Worm (Caenorhabditis elegans) whole organism, L1 larva: Measurements from ENCODE around the gene ndua-7.

ENCODE experiments used
- C04F5.9 ChIP-seq: sonication (generic microtip); optimal IDR thresholded peaks from 2 replicates; lab custom pipeline; 2016; ENCODE audit warnings: missing genetic modification characterization, missing compliant biosample characterization
- C16A3.4 ChIP-seq: fragments of 150-350 bp; optimal IDR thresholded peaks from 2 replicates; lab custom pipeline; 2014; ENCODE audit warnings: missing biosample characterization, missing genetic modification characterization
- C34B4.2 ChIP-seq: sonication (generic microtip); optimal IDR thresholded peaks from 2 replicates; lab custom pipeline; 2017; ENCODE audit warnings: mild to moderate bottlenecking, missing genetic modification characterization, missing compliant biosample characterization
- F16B12.6 ChIP-seq: fragments of 150-350 bp; optimal IDR thresholded peaks from 2 replicates; lab custom pipeline; 2014; ENCODE audit warnings: missing biosample characterization, missing genetic modification characterization
- Y116A8C.19 ChIP-seq: sonication (generic microtip); optimal IDR thresholded peaks from 2 replicates; lab custom pipeline; 2016; ENCODE audit warnings: missing compliant biosample characterization, missing genetic modification characterization, borderline replicate concordance
- aha-1 ChIP-seq: fragments of 150-350 bp; optimal IDR thresholded peaks from 2 replicates; lab custom pipeline; 2014; ENCODE audit warnings: missing biosample characterization, missing genetic modification characterization
- alr-1 ChIP-seq: fragments of 200-800 bp; sonication (Bioruptor generic); optimal IDR thresholded peaks from 2 replicates; lab custom pipeline; 2018; ENCODE audit warnings: borderline replicate concordance, mild to moderate bottlenecking, missing genetic modification characterization, missing compliant biosample characterization
- aly-2 ChIP-seq: fragments of 150-350 bp; optimal IDR thresholded peaks from 2 replicates; lab custom pipeline; 2014; ENCODE audit warnings: missing biosample characterization, missing genetic modification characterization
- blmp-1 ChIP-seq: fragments of 150-350 bp; optimal IDR thresholded peaks from 2 replicates; lab custom pipeline; 2014; ENCODE audit warnings: missing biosample characterization, missing genetic modification characterization
- ceh-88 ChIP-seq: fragments of 200-800 bp; sonication (Bioruptor generic); IDR thresholded peaks from 2 replicates; pipeline ENCODE4 v1.3.6; 2022; ENCODE audit warnings: missing genetic modification characterization, missing compliant biosample characterization
- ces-1 ChIP-seq: fragments of 150-350 bp; optimal IDR thresholded peaks from 2 replicates; lab custom pipeline; 2014; ENCODE audit warnings: missing biosample characterization, missing genetic modification reagents, missing genetic modification characterization
- dsc-1 ChIP-seq: sonication (generic microtip); optimal IDR thresholded peaks from 2 replicates; lab custom pipeline; 2016; ENCODE audit warnings: mild to moderate bottlenecking, missing genetic modification characterization, missing compliant biosample characterization
- efl-1 ChIP-seq, 4 experiments: fragments of 150-350 bp; optimal IDR thresholded peaks in 3 of 4; peaks in 1 of 4; 1 replicate in 1 of 4; 2 replicates in 3 of 4; lab custom pipeline; 2014; ENCODE audit warnings: missing biosample characterization in 2 of 4, missing genetic modification characterization in 2 of 4, missing genetic modification reagents in 2 of 4
- efl-3 ChIP-seq: fragments of 200-800 bp; sonication (Bioruptor generic); optimal IDR thresholded peaks from 2 replicates; lab custom pipeline; 2018; ENCODE audit warnings: mild to moderate bottlenecking, missing genetic modification characterization, missing compliant biosample characterization
- elt-2 ChIP-seq: sonication (generic microtip); optimal IDR thresholded peaks from 2 replicates; lab custom pipeline; 2016; ENCODE audit warnings: missing genetic modification characterization, mild to moderate bottlenecking, inconsistent platforms, missing compliant biosample characterization, missing genetic modification reagents
- ets-5 ChIP-seq: fragments of 200-800 bp; sonication (Bioruptor generic); IDR thresholded peaks from 2 replicates; pipeline ENCODE4 v1.3.6; 2022; ENCODE audit warnings: missing genetic modification characterization, missing compliant biosample characterization
- grh-1 ChIP-seq: fragments of 200-800 bp; sonication (Bioruptor generic); IDR thresholded peaks from 2 replicates; pipeline ENCODE4 v1.3.6; 2022; ENCODE audit warnings: missing genetic modification reagents, missing genetic modification characterization, missing compliant biosample characterization
- hlh-4 ChIP-seq: sonication (generic microtip); optimal IDR thresholded peaks from 2 replicates; lab custom pipeline; 2016; ENCODE audit warnings: mild to moderate bottlenecking, missing genetic modification characterization, missing compliant biosample characterization
- isw-1 ChIP-seq: fragments of 200-800 bp; sonication (Bioruptor generic); IDR thresholded peaks from 2 replicates; pipeline ENCODE4 v1.3.6; 2022; ENCODE audit warnings: missing genetic modification characterization, missing compliant biosample characterization
- jun-1 ChIP-seq: fragments of 150-350 bp; optimal IDR thresholded peaks from 2 replicates; lab custom pipeline; 2014; ENCODE audit warnings: missing biosample characterization, missing genetic modification reagents, missing genetic modification characterization
- lin-13 ChIP-seq: fragments of 150-350 bp; optimal IDR thresholded peaks from 2 replicates; lab custom pipeline; 2014; ENCODE audit warnings: missing biosample characterization, missing genetic modification reagents, missing genetic modification characterization
- lin-14 ChIP-seq: fragments of 200-800 bp; sonication (Bioruptor generic); optimal IDR thresholded peaks from 2 replicates; lab custom pipeline; 2018; ENCODE audit warnings: mild to moderate bottlenecking, missing genetic modification characterization, moderate library complexity, missing compliant biosample characterization
- lin-15B ChIP-seq: fragments of 150-350 bp; sonication (generic microtip); optimal IDR thresholded peaks from 3 replicates; lab custom pipeline; 2014; ENCODE audit warnings: missing biosample characterization, missing genetic modification characterization
- lin-35 ChIP-seq, 2 experiments: fragments of 150-350 bp; optimal IDR thresholded peaks; 2 replicates each; lab custom pipeline; 2014; ENCODE audit warnings: missing biosample characterization in 2 of 2, missing genetic modification characterization in 2 of 2, missing genetic modification reagents in 2 of 2
- lir-3 ChIP-seq: sonication (generic microtip); optimal IDR thresholded peaks from 2 replicates; lab custom pipeline; 2016; ENCODE audit warnings: mild to moderate bottlenecking, missing genetic modification characterization, moderate library complexity, missing compliant biosample characterization; ENCODE audit not compliant: poor library complexity
- lsy-2 ChIP-seq, 2 experiments: fragments of 150-350 bp; optimal IDR thresholded peaks; 2 replicates each; lab custom pipeline; 2014; ENCODE audit warnings: missing biosample characterization in 2 of 2, missing genetic modification characterization in 2 of 2
- mef-2 ChIP-seq: fragments of 150-350 bp; optimal IDR thresholded peaks from 2 replicates; lab custom pipeline; 2014; ENCODE audit warnings: missing biosample characterization, missing genetic modification characterization
- nhr-11 ChIP-seq: fragments of 150-350 bp; optimal IDR thresholded peaks from 2 replicates; lab custom pipeline; 2014; ENCODE audit warnings: missing biosample characterization, missing genetic modification characterization
- nhr-20 ChIP-seq: sonication (generic microtip); optimal IDR thresholded peaks from 2 replicates; lab custom pipeline; 2016; ENCODE audit warnings: mild to moderate bottlenecking, missing genetic modification characterization, missing compliant biosample characterization
- nhr-47 ChIP-seq: sonication (generic microtip); optimal IDR thresholded peaks from 2 replicates; lab custom pipeline; 2016; ENCODE audit warnings: mild to moderate bottlenecking, missing genetic modification characterization, moderate library complexity, missing compliant biosample characterization
- nhr-76 ChIP-seq: sonication (generic microtip); optimal IDR thresholded peaks from 2 replicates; lab custom pipeline; 2017; ENCODE audit warnings: missing biosample characterization, missing genetic modification characterization
- nhr-85 ChIP-seq: sonication (generic microtip); peaks from one replicate; lab custom pipeline; 2016; ENCODE audit warnings: missing genetic modification characterization, inconsistent platforms, missing compliant biosample characterization
- nhr-90 ChIP-seq: sonication (generic microtip); optimal IDR thresholded peaks from 2 replicates; lab custom pipeline; 2016; ENCODE audit warnings: mild to moderate bottlenecking, missing genetic modification characterization, missing compliant biosample characterization; ENCODE audit not compliant: poor library complexity
- snpc-4 ChIP-seq: fragments of 150-350 bp; optimal IDR thresholded peaks from 2 replicates; lab custom pipeline; 2014; ENCODE audit warnings: missing biosample characterization, missing genetic modification characterization
- sox-4 ChIP-seq: sonication (generic microtip); optimal IDR thresholded peaks from 2 replicates; lab custom pipeline; 2016; ENCODE audit warnings: missing genetic modification characterization, missing compliant biosample characterization
- swsn-7 ChIP-seq: sonication (generic microtip); optimal IDR thresholded peaks from 2 replicates; lab custom pipeline; 2016; ENCODE audit warnings: missing genetic modification characterization, missing compliant biosample characterization
- tbx-2 ChIP-seq: sonication (generic microtip); optimal IDR thresholded peaks from 2 replicates; lab custom pipeline; 2016; ENCODE audit warnings: missing genetic modification characterization, missing compliant biosample characterization
- unc-130 ChIP-seq: fragments of 150-350 bp; optimal IDR thresholded peaks from 2 replicates; lab custom pipeline; 2017; ENCODE audit warnings: missing biosample characterization, missing genetic modification characterization, inconsistent platforms
- unc-30 ChIP-seq: sonication (generic microtip); optimal IDR thresholded peaks from 2 replicates; lab custom pipeline; 2017; ENCODE audit warnings: missing biosample characterization, missing genetic modification characterization
- unc-62 ChIP-seq: fragments of 150-350 bp; optimal IDR thresholded peaks from 2 replicates; lab custom pipeline; 2014; ENCODE audit warnings: missing biosample characterization, missing genetic modification reagents, missing genetic modification characterization
- unc-86 ChIP-seq: sonication (generic microtip); optimal IDR thresholded peaks from 2 replicates; lab custom pipeline; 2016; ENCODE audit warnings: missing genetic modification characterization, missing compliant biosample characterization
- unc-98 ChIP-seq: fragments of 200-800 bp; sonication (Bioruptor generic); IDR thresholded peaks from 2 replicates; pipeline ENCODE4 v1.3.6; 2022; ENCODE audit warnings: missing genetic modification characterization, missing compliant biosample characterization
- ztf-11 ChIP-seq, 2 experiments: sonication (generic microtip); optimal IDR thresholded peaks; 2 replicates each; lab custom pipeline; 2016 to 2017; ENCODE audit warnings: missing genetic modification characterization in 2 of 2, missing biosample characterization in 1 of 2, missing compliant biosample characterization in 1 of 2

Gene ndua-7

ce11 chrII:13530657-13531056 is 36.3 kb upstream of the ndua-7 start:
- TF ChIP-seq unc-130 (tag; lab: Kevin White, UChicago) (no peak), unc-30 (tag; lab: Kevin White, UChicago) (no peak), ets-5 (GFP tag; lab: Robert Waterston, UW) (no peak), Y116A8C.19 (tag; lab: Kevin White, UChicago) (no peak), nhr-47 (tag; lab: Kevin White, UChicago) (no peak), jun-1 (no peak), nhr-90 (no peak)

- TF ChIP-seq alr-1 (tag; lab: Kevin White, UChicago): no peak
- no peak for TF ChIP-seq lir-3
- TF ChIP-seq efl-3: no peak
- no peak for TF ChIP-seq lsy-2 (tag; optimal IDR thresholded peaks at IDR 0.05; lab: Kevin White, UChicago)
- no peak for TF ChIP-seq lin-35 (GFP tag; optimal IDR thresholded peaks at IDR 0.05; lab: Kevin White, UChicago)
- no peak for TF ChIP-seq aha-1 (tag; lab: Kevin White, UChicago)
- TF ChIP-seq lin-14: no peak
- TF ChIP-seq C04F5.9 (tag; lab: Kevin White, UChicago): no peak
- no peak for TF ChIP-seq grh-1 (GFP tag; lab: Robert Waterston, UW)
- TF ChIP-seq aly-2 (tag; lab: Kevin White, UChicago): no peak
- TF ChIP-seq tbx-2 (tag; lab: Kevin White, UChicago): no peak
- TF ChIP-seq nhr-85 (tag; lab: Kevin White, UChicago): no peak
- no peak for TF ChIP-seq elt-2 (tag; lab: Kevin White, UChicago)
- TF ChIP-seq nhr-20 (tag; lab: Kevin White, UChicago): no peak
- TF ChIP-seq C16A3.4 (tag; lab: Kevin White, UChicago): no peak
- TF ChIP-seq blmp-1 (tag; lab: Kevin White, UChicago): no peak
- no peak for TF ChIP-seq dsc-1 (tag; lab: Kevin White, UChicago)
- no peak for TF ChIP-seq unc-98 (GFP tag; lab: Robert Waterston, UW)
- TF ChIP-seq, all 84 proteins: peak for 0
These were observed 34.7 kb upstream of the ndua-7 start for ce11 chrII:13529131-13529530.

ce11 chrII:13521977-13522404 is 27.6 kb upstream of the ndua-7 start:
- no peak for TF ChIP-seq lir-3
- TF ChIP-seq F16B12.6 (tag; lab: Kevin White, UChicago): no peak
- no peak for TF ChIP-seq hlh-4
- no peak for TF ChIP-seq lin-35 (GFP tag; optimal IDR thresholded peaks at IDR 0.05; lab: Kevin White, UChicago)
- TF ChIP-seq ztf-11 (tag; optimal IDR thresholded peaks at IDR 0.05; lab: Kevin White, UChicago): no peak
- TF ChIP-seq efl-1 (optimal IDR thresholded peaks at IDR 0.05; lab: Kevin White, UChicago): no peak
- peak in 1 of 2 experiments; percentile 47 for TF ChIP-seq efl-1 (GFP tag; optimal IDR thresholded peaks at IDR 0.05 in 1 of 2; lab: Kevin White, UChicago)
- TF ChIP-seq lin-15B: no peak
- peak; percentile 68 for TF ChIP-seq nhr-85 (tag; lab: Kevin White, UChicago)
- no peak for TF ChIP-seq ces-1 (GFP tag; lab: Kevin White, UChicago)
- no peak for TF ChIP-seq sox-4 (tag; lab: Kevin White, UChicago)
- TF ChIP-seq unc-62 (GFP tag; lab: Kevin White, UChicago): no peak
- no peak for TF ChIP-seq swsn-7
- TF ChIP-seq nhr-11 (tag; lab: Kevin White, UChicago): no peak
- no peak for TF ChIP-seq ceh-88 (GFP tag; lab: Robert Waterston, UW)
- no peak for TF ChIP-seq lin-13 (GFP tag; lab: Kevin White, UChicago)
- TF ChIP-seq isw-1 (GFP tag; lab: Robert Waterston, UW): no peak
- peak; percentile 92 for TF ChIP-seq snpc-4 (tag; lab: Kevin White, UChicago)
- no peak for TF ChIP-seq mef-2 (tag; lab: Kevin White, UChicago)
- TF ChIP-seq nhr-76 (tag; lab: Kevin White, UChicago): no peak
- TF ChIP-seq unc-86 (tag; lab: Kevin White, UChicago): no peak
- no peak for TF ChIP-seq C34B4.2 (tag; lab: Kevin White, UChicago)
- TF ChIP-seq lin-14: no peak
